Worm (Caenorhabditis elegans): ENCODE data around the gene Y40B10B.1.

The Y40B10B.1 gene

DNA sequence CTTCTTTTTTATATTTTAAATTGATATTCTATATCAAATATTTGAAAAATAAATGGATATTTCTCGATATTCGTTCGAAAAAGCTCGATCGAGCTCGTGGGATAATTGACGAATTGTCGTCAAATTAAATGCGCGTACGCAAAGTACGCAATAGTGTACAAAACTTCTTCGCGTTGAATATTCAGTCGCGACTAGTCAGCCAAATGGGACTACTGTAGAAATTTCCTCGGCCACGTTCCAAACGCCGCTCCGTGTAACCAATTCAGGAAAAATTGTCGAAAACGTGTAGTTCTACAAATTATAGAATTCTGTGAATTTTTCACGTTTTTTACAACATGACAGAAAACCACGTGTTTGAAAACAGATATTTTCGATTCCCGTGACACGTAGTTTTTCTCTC is 47.1 kb upstream of the Y40B10B.1 start (continued):
- TF ChIP-seq nhr-47 (tag; optimal IDR thresholded peaks at IDR 0.05), result peak; percentile 69
- no peak for TF ChIP-seq jun-1 (tag; optimal IDR thresholded peaks at IDR 0.05)
- TF ChIP-seq pqm-1 (tag; optimal IDR thresholded peaks at IDR 0.05), result no peak
- TF ChIP-seq ztf-4 (tag; optimal IDR thresholded peaks at IDR 0.05), result no peak
- peak; percentile 13 for TF ChIP-seq xbp-1 (tag; optimal IDR thresholded peaks at IDR 0.05)
- TF ChIP-seq nhr-20 (tag; optimal IDR thresholded peaks at IDR 0.05), result peak; percentile 56
- TF ChIP-seq nhr-76 (tag; optimal IDR thresholded peaks at IDR 0.05), result no peak
- no peak for TF ChIP-seq ceh-63 (GFP tag; optimal IDR thresholded peaks at IDR 0.05)
- TF ChIP-seq unc-62 (GFP tag; optimal IDR thresholded peaks at IDR 0.05), result no peak
- TF ChIP-seq ztf-11 (tag; optimal IDR thresholded peaks at IDR 0.05), result no peak
- TF ChIP-seq lin-39 (tag; optimal IDR thresholded peaks at IDR 0.05), result no peak
- TF ChIP-seq elt-2 (tag; optimal IDR thresholded peaks at IDR 0.05), result no peak
- no peak for TF ChIP-seq sup-37 (GFP tag; optimal IDR thresholded peaks at IDR 0.05)
- TF ChIP-seq Y116A8C.19 (tag; optimal IDR thresholded peaks at IDR 0.05; ENCODE audit: borderline replicate concordance), result no peak
- TF ChIP-seq pax-3 (tag; optimal IDR thresholded peaks at IDR 0.05), result no peak
- TF ChIP-seq dsc-1 (tag; optimal IDR thresholded peaks at IDR 0.05), result no peak
- TF ChIP-seq efl-1 (optimal IDR thresholded peaks at IDR 0.05), result peak; percentile 83 to 87
- TF ChIP-seq efl-1 (GFP tag; optimal IDR thresholded peaks at IDR 0.05 in 1 of 2), result peak; percentile 38 to 95
- no peak for TF ChIP-seq nhr-237 (tag; optimal IDR thresholded peaks at IDR 0.05)
- TF ChIP-seq nhr-71 (tag; optimal IDR thresholded peaks at IDR 0.05), result peak; percentile 79
- TF ChIP-seq zag-1 (tag; optimal IDR thresholded peaks at IDR 0.05), result no peak
- TF ChIP-seq mef-2 (tag; optimal IDR thresholded peaks at IDR 0.05), result no peak
- no peak for TF ChIP-seq C16A3.4 (tag; optimal IDR thresholded peaks at IDR 0.05)
- no peak for TF ChIP-seq sptf-1 (tag; optimal IDR thresholded peaks at IDR 0.05)
- no peak for TF ChIP-seq unc-86 (tag; optimal IDR thresholded peaks at IDR 0.05)
- no peak for TF ChIP-seq egl-13 (tag; optimal IDR thresholded peaks at IDR 0.05)
- TF ChIP-seq swsn-7 (tag; optimal IDR thresholded peaks at IDR 0.05), result peak; percentile 20
- TF ChIP-seq vab-15 (tag; optimal IDR thresholded peaks at IDR 0.05), result no peak
- TF ChIP-seq fkh-4 (tag; optimal IDR thresholded peaks at IDR 0.05; ENCODE audit: borderline replicate concordance), result no peak
- TF ChIP-seq unc-98 (GFP tag; IDR thresholded peaks at IDR 0.05), result no peak
- peak; percentile 19 to 78 for TF ChIP-seq lin-35 (GFP tag; optimal IDR thresholded peaks at IDR 0.05)
- no peak for TF ChIP-seq fkh-10 (GFP tag; optimal IDR thresholded peaks at IDR 0.05)
- no peak for TF ChIP-seq ces-1 (GFP tag; optimal IDR thresholded peaks at IDR 0.05)
- peak; percentile 34 for TF ChIP-seq fkh-8 (tag; optimal IDR thresholded peaks at IDR 0.05)
- no peak for TF ChIP-seq snpc-4 (tag; optimal IDR thresholded peaks at IDR 0.05)
- no peak for TF ChIP-seq hlh-4 (tag; optimal IDR thresholded peaks at IDR 0.05)
- TF ChIP-seq nhr-19 (GFP tag; conservative IDR thresholded peaks at IDR 0.05), result peak; percentile 83
- no peak for TF ChIP-seq sox-4 (tag; optimal IDR thresholded peaks at IDR 0.05)

DNA sequence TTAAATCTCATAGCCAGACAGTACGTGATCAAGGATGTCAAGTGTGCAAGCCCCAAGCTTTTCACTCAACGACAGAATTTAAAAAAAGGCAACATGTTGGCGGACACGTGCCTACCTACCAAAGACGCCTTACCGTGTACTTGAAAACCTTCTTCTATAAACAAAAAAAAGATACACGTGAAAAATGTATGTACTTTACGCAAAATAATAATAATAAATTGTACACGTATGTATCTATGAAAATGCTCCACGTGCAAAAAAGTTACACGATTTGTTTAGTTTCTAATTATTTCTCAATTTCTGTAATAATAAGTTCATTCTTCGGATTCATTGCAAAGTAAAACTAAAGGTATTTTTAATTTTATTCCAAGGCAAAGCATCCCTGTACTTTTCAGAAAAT is 43.3 kb upstream of the Y40B10B.1 start, which contains the start of gene cysl-4:
TSS of gene cysl-4 (plus strand) at position 301 of the 400 bp plus-strand sequence.
- TF ChIP-seq fos-1 (tag; optimal IDR thresholded peaks at IDR 0.05), result no peak
- no peak for TF ChIP-seq Y116A8C.19 (tag; optimal IDR thresholded peaks at IDR 0.05; ENCODE audit: borderline replicate concordance)
- no peak for TF ChIP-seq hpl-2 (GFP tag; optimal IDR thresholded peaks at IDR 0.05)
- TF ChIP-seq nhr-84 (tag; optimal IDR thresholded peaks at IDR 0.05), result no peak
- TF ChIP-seq lin-15B (tag; optimal IDR thresholded peaks at IDR 0.05), result no peak
- TF ChIP-seq lin-13 (GFP tag; optimal IDR thresholded peaks at IDR 0.05), result no peak
- no peak for TF ChIP-seq nhr-237 (tag; optimal IDR thresholded peaks at IDR 0.05)
- TF ChIP-seq unc-98 (GFP tag; IDR thresholded peaks at IDR 0.05), result no peak
- TF ChIP-seq egl-27 (tag; optimal IDR thresholded peaks at IDR 0.05), result no peak
- no peak for TF ChIP-seq blmp-1 (tag; optimal IDR thresholded peaks at IDR 0.05)
- no peak for TF ChIP-seq skn-1 (tag; optimal IDR thresholded peaks at IDR 0.05)
- no peak for TF ChIP-seq aly-2 (tag; optimal IDR thresholded peaks at IDR 0.05)
- no peak for TF ChIP-seq ceh-90 (tag; optimal IDR thresholded peaks at IDR 0.05)
- TF ChIP-seq vab-15 (tag; optimal IDR thresholded peaks at IDR 0.05), result no peak
